Fruit fly (Drosophila melanogaster) whole organism, embryonic: ENCODE measurements around the gene ATPsynepsilonL.

ENCODE experiments used
- CG33557 ChIP-seq: fragments of 200-800 bp; sonication (Bioruptor generic); optimal IDR thresholded peaks from 2 replicates; lab custom pipeline; 2019; ENCODE audit warnings: missing biosample characterization, mild to moderate bottlenecking, missing genetic modification characterization, moderate library complexity
- CG7928 ChIP-seq: fragments of 200-800 bp; sonication (Bioruptor generic); optimal IDR thresholded peaks from 2 replicates; lab custom pipeline; 2017; ENCODE audit warnings: missing biosample characterization, mild to moderate bottlenecking, missing genetic modification characterization
- Camta ChIP-seq: fragments of 200-800 bp; sonication (Bioruptor generic); optimal IDR thresholded peaks from 2 replicates; lab custom pipeline; 2016; ENCODE audit warnings: missing biosample characterization, missing genetic modification characterization
- MESR4 ChIP-seq: fragments of 200-800 bp; sonication (Bioruptor generic); optimal IDR thresholded peaks from 2 replicates; lab custom pipeline; 2018; ENCODE audit warnings: missing biosample characterization, mild to moderate bottlenecking, missing genetic modification characterization, moderate library complexity
- NC2α ChIP-seq: fragments of 200-800 bp; sonication (Bioruptor generic); optimal IDR thresholded peaks from 2 replicates; lab custom pipeline; 2016; ENCODE audit warnings: missing biosample characterization, missing genetic modification characterization
- Sox102F ChIP-seq: fragments of 200-800 bp; sonication (Bioruptor generic); optimal IDR thresholded peaks from 2 replicates; lab custom pipeline; 2018; ENCODE audit warnings: missing biosample characterization, mild to moderate bottlenecking, missing genetic modification characterization, moderate library complexity
- cad ChIP-seq: fragments of >200 bp; optimal IDR thresholded peaks from 2 replicates; lab custom pipeline; 2017; ENCODE audit warnings: missing biosample characterization, missing genetic modification characterization
- en ChIP-seq: fragments of 200-800 bp; sonication (Bioruptor generic); optimal IDR thresholded peaks from 2 replicates; lab custom pipeline; 2016; ENCODE audit warnings: missing biosample characterization, missing genetic modification characterization
- exex ChIP-seq: fragments of 200-800 bp; sonication (Bioruptor generic); optimal IDR thresholded peaks from 4 replicates; lab custom pipeline; 2018; ENCODE audit warnings: missing biosample characterization, mild to moderate bottlenecking, missing genetic modification characterization, moderate library complexity
- ro ChIP-seq: fragments of 200-800 bp; sonication (Bioruptor generic); IDR thresholded peaks from 2 replicates; pipeline ENCODE4 v1.3.6; 2022; ENCODE audit warnings: missing biosample characterization, missing genetic modification characterization
- tap ChIP-seq: fragments of 200-800 bp; optimal IDR thresholded peaks from 3 replicates; lab custom pipeline; 2019; ENCODE audit warnings: missing biosample characterization, mild to moderate bottlenecking, missing genetic modification characterization, moderate library complexity
- ttk ChIP-seq: fragments of 200-800 bp; sonication (Bioruptor generic); IDR thresholded peaks from 2 replicates; pipeline ENCODE4 v2.1.2; 2022; ENCODE audit warnings: missing biosample characterization, missing genetic modification characterization

- no peak for TF ChIP-seq ttk (GFP tag; lab: Robert Waterston, UW)
- TF ChIP-seq CG7928 (GFP tag; lab: Kevin White, UChicago), result no peak
- TF ChIP-seq MESR4 (GFP tag; lab: Kevin White, UChicago), result no peak
- peak; percentile 39 for TF ChIP-seq Camta (GFP tag; lab: Kevin White, UChicago)
- no peak for TF ChIP-seq cad (GFP tag; lab: Kevin White, UChicago)
- no peak for TF ChIP-seq exex (tag; lab: Kevin White, UChicago)
- no peak for TF ChIP-seq NC2α
- peak; percentile 50 for TF ChIP-seq Sox102F
- peak; percentile 24 for TF ChIP-seq tap (tag; lab: Kevin White, UChicago)
- peak; percentile 47 for TF ChIP-seq CG33557
- TF ChIP-seq ro, result no peak
- TF ChIP-seq en (GFP tag; lab: Kevin White, UChicago), result no peak
Measured at dm6 chr3R:10168483-10169064, 47.0 kb downstream of the ATPsynepsilonL start.
